Worm (Caenorhabditis elegans) whole organism, young adult: ENCODE data around the gene bgal-1.

Experiments
- B0261.1 ChIP-seq: sonication (generic microtip); optimal IDR thresholded peaks from 2 replicates; lab custom pipeline; 2016; ENCODE audit warnings: mild to moderate bottlenecking, missing genetic modification characterization, moderate library complexity, missing compliant biosample characterization
- C17E4.6 ChIP-seq: fragments of 200-800 bp; sonication (Bioruptor generic); IDR thresholded peaks from 2 replicates; pipeline ENCODE4 v1.3.6; 2022; ENCODE audit warnings: missing genetic modification reagents, missing genetic modification characterization, missing compliant biosample characterization
- F33H1.4 ChIP-seq: fragments of 200-800 bp; sonication (Bioruptor generic); IDR thresholded peaks from 2 replicates; pipeline ENCODE4 v1.3.6; 2022; ENCODE audit warnings: missing genetic modification reagents, missing genetic modification characterization, missing compliant biosample characterization
- F37B4.10 ChIP-seq: fragments of 200-800 bp; sonication (Bioruptor generic); IDR thresholded peaks from 2 replicates; pipeline ENCODE4 v1.3.6; 2022; ENCODE audit warnings: missing genetic modification characterization, missing compliant biosample characterization
- F52B5.7 ChIP-seq: sonication (generic microtip); optimal IDR thresholded peaks from 2 replicates; lab custom pipeline; 2016; ENCODE audit warnings: mild to moderate bottlenecking, missing genetic modification characterization, missing compliant biosample characterization
- F55B11.4 ChIP-seq: sonication (generic microtip); optimal IDR thresholded peaks from 2 replicates; lab custom pipeline; 2016; ENCODE audit warnings: missing compliant biosample characterization, missing genetic modification characterization, borderline replicate concordance; ENCODE audit not compliant: insufficient read depth
- F57A8.1 ChIP-seq: fragments of 200-800 bp; sonication (Bioruptor generic); optimal IDR thresholded peaks from 2 replicates; lab custom pipeline; 2018; ENCODE audit warnings: mild to moderate bottlenecking, missing genetic modification characterization, moderate library complexity, missing compliant biosample characterization
- K12H6.12 ChIP-seq: fragments of 200-800 bp; sonication (Bioruptor generic); optimal IDR thresholded peaks from 2 replicates; lab custom pipeline; 2018; ENCODE audit warnings: mild to moderate bottlenecking, missing genetic modification characterization, missing compliant biosample characterization
- Y53F4B.3 ChIP-seq: fragments of 200-800 bp; sonication (Bioruptor generic); IDR thresholded peaks from 2 replicates; pipeline ENCODE4 v1.3.6; 2022; ENCODE audit warnings: missing genetic modification reagents, missing genetic modification characterization, missing compliant biosample characterization
- Y79H2A.3 ChIP-seq: fragments of 200-800 bp; sonication (Bioruptor generic); conservative IDR thresholded peaks from 2 replicates; pipeline ENCODE4 v1.3.6; 2022; ENCODE audit warnings: missing genetic modification reagents, missing genetic modification characterization, missing compliant biosample characterization
- Y95B8A.8 ChIP-seq: fragments of 200-800 bp; sonication (Bioruptor generic); IDR thresholded peaks from 2 replicates; pipeline ENCODE4 v1.3.6; 2022; ENCODE audit warnings: missing genetic modification reagents, missing genetic modification characterization, missing compliant biosample characterization
- bed-1 ChIP-seq: fragments of 200-800 bp; sonication (Bioruptor generic); IDR thresholded peaks from 2 replicates; pipeline ENCODE4 v1.3.6; 2022; ENCODE audit warnings: missing genetic modification reagents, missing genetic modification characterization, missing compliant biosample characterization
- ccch-3 ChIP-seq: fragments of 200-800 bp; sonication (Bioruptor generic); optimal IDR thresholded peaks from 2 replicates; lab custom pipeline; 2018; ENCODE audit warnings: mild to moderate bottlenecking, missing genetic modification characterization, missing compliant biosample characterization
- cebp-1 ChIP-seq, 2 experiments: fragments of 200-800 bp in 1 of 2; sonication (Bioruptor generic) in 1 of 2; sonication (generic microtip) in 1 of 2; IDR thresholded peaks in 1 of 2; optimal IDR thresholded peaks in 1 of 2; 2 replicates each; pipeline versions ENCODE4 v1.3.6 to Lab custom; 2017 to 2022; ENCODE audit warnings: missing compliant biosample characterization in 2 of 2, missing genetic modification characterization in 2 of 2, mild to moderate bottlenecking in 1 of 2, missing genetic modification reagents in 1 of 2, moderate library complexity in 1 of 2
- cebp-2 ChIP-seq: fragments of 200-800 bp; sonication (Bioruptor generic); IDR thresholded peaks from 2 replicates; pipeline ENCODE4 v1.3.6; 2022; ENCODE audit warnings: missing genetic modification characterization, missing compliant biosample characterization
- ceh-79 ChIP-seq: sonication (generic microtip); optimal IDR thresholded peaks from 2 replicates; lab custom pipeline; 2017; ENCODE audit warnings: mild to moderate bottlenecking, missing genetic modification characterization, missing compliant biosample characterization
- chd-7 ChIP-seq: sonication (generic microtip); optimal IDR thresholded peaks from 2 replicates; lab custom pipeline; 2016; ENCODE audit warnings: mild to moderate bottlenecking, missing genetic modification characterization, moderate library complexity, missing compliant biosample characterization
- die-1 ChIP-seq: sonication (generic microtip); optimal IDR thresholded peaks from 2 replicates; lab custom pipeline; 2016; ENCODE audit warnings: missing genotype, mild to moderate bottlenecking, missing genetic modification characterization, missing compliant biosample characterization
- ekl-4 ChIP-seq: fragments of 200-800 bp; sonication (Bioruptor generic); IDR thresholded peaks from 2 replicates; pipeline ENCODE4 v1.3.6; 2022; ENCODE audit warnings: missing genetic modification reagents, missing genetic modification characterization, missing compliant biosample characterization
- hmg-1.2 ChIP-seq: fragments of 200-800 bp; sonication (Bioruptor generic); IDR thresholded peaks from 2 replicates; pipeline ENCODE4 v1.3.6; 2022; ENCODE audit warnings: missing genetic modification reagents, missing genetic modification characterization, missing compliant biosample characterization
- hmg-20 ChIP-seq: fragments of 200-800 bp; sonication (Bioruptor generic); IDR thresholded peaks from 2 replicates; pipeline ENCODE4 v1.3.6; 2022; ENCODE audit warnings: missing genetic modification reagents, missing genetic modification characterization, missing compliant biosample characterization
- lin-35 ChIP-seq, 3 experiments: fragments of 150-350 bp in 2 of 3; sonication (generic microtip) in 1 of 3; optimal IDR thresholded peaks; 2 replicates each; lab custom pipeline; 2014 to 2018; ENCODE audit warnings: missing biosample characterization in 3 of 3, missing genetic modification characterization in 3 of 3, missing genetic modification reagents in 3 of 3
- lin-54 ChIP-seq: fragments of 200-800 bp; sonication (Bioruptor generic); optimal IDR thresholded peaks from 2 replicates; lab custom pipeline; 2018; ENCODE audit warnings: mild to moderate bottlenecking, missing genetic modification characterization, missing compliant biosample characterization
- lsl-1 ChIP-seq: fragments of 200-800 bp; sonication (Bioruptor generic); optimal IDR thresholded peaks from 2 replicates; lab custom pipeline; 2018; ENCODE audit warnings: mild to moderate bottlenecking, missing genetic modification characterization, moderate library complexity, missing compliant biosample characterization
- madf-10 ChIP-seq: sonication (generic microtip); optimal IDR thresholded peaks from 2 replicates; lab custom pipeline; 2016; ENCODE audit warnings: mild to moderate bottlenecking, missing genetic modification characterization, missing compliant biosample characterization
- mcd-1 ChIP-seq: fragments of 200-800 bp; sonication (Bioruptor generic); IDR thresholded peaks from 2 replicates; pipeline ENCODE4 v1.3.6; 2022; ENCODE audit warnings: missing genetic modification reagents, missing genetic modification characterization, missing compliant biosample characterization
- mes-4 ChIP-seq: sonication (generic microtip); optimal IDR thresholded peaks from 2 replicates; lab custom pipeline; 2016; ENCODE audit warnings: missing genotype, missing genetic modification characterization, missing compliant biosample characterization
- nfya-2 ChIP-seq: fragments of 200-800 bp; sonication (Bioruptor generic); IDR thresholded peaks from 2 replicates; pipeline ENCODE4 v1.3.6; 2022; ENCODE audit warnings: missing genetic modification reagents, missing genetic modification characterization, missing compliant biosample characterization
- nhr-179 ChIP-seq: sonication (generic microtip); optimal IDR thresholded peaks from 2 replicates; lab custom pipeline; 2016; ENCODE audit warnings: mild to moderate bottlenecking, missing genetic modification characterization, missing compliant biosample characterization
- nhr-90 ChIP-seq: sonication (generic microtip); optimal IDR thresholded peaks from 2 replicates; lab custom pipeline; 2016; ENCODE audit warnings: missing genotype, mild to moderate bottlenecking, missing genetic modification characterization, missing compliant biosample characterization
- snpc-1.1 ChIP-seq: sonication (generic microtip); optimal IDR thresholded peaks from 2 replicates; lab custom pipeline; 2017; ENCODE audit warnings: missing genetic modification characterization, mild to moderate bottlenecking, missing compliant biosample characterization, antibody characterized with exemption, moderate library complexity, missing genotype, missing genetic modification reagents; ENCODE audit not compliant: insufficient read depth
- snpc-3.4 ChIP-seq: sonication (generic microtip); optimal IDR thresholded peaks from 2 replicates; lab custom pipeline; 2017; ENCODE audit warnings: missing genetic modification characterization, mild to moderate bottlenecking, missing compliant biosample characterization, antibody characterized with exemption, moderate library complexity, missing genotype, missing genetic modification reagents
- tbx-9 ChIP-seq: sonication (generic microtip); optimal IDR thresholded peaks from 2 replicates; lab custom pipeline; 2016; ENCODE audit warnings: borderline replicate concordance, missing genetic modification characterization, inconsistent platforms, missing compliant biosample characterization
- tlf-1 ChIP-seq: fragments of 200-800 bp; sonication (Bioruptor generic); optimal IDR thresholded peaks from 2 replicates; lab custom pipeline; 2018; ENCODE audit warnings: mild to moderate bottlenecking, missing genetic modification characterization, missing compliant biosample characterization
- ztf-25 ChIP-seq: fragments of 200-800 bp; sonication (Bioruptor generic); IDR thresholded peaks from 2 replicates; pipeline ENCODE4 v1.3.6; 2022; ENCODE audit warnings: missing genetic modification reagents, missing genetic modification characterization, missing compliant biosample characterization
- ztf-3 ChIP-seq: fragments of 200-800 bp; sonication (Bioruptor generic); optimal IDR thresholded peaks from 2 replicates; lab custom pipeline; 2018; ENCODE audit warnings: mild to moderate bottlenecking, missing genetic modification characterization, missing compliant biosample characterization
- ztf-6 ChIP-seq: fragments of 200-800 bp; sonication (Bioruptor generic); IDR thresholded peaks from 2 replicates; pipeline ENCODE4 v1.3.6; 2022; ENCODE audit warnings: missing genetic modification reagents, missing genetic modification characterization, missing compliant biosample characterization

Gene bgal-1

DNA sequence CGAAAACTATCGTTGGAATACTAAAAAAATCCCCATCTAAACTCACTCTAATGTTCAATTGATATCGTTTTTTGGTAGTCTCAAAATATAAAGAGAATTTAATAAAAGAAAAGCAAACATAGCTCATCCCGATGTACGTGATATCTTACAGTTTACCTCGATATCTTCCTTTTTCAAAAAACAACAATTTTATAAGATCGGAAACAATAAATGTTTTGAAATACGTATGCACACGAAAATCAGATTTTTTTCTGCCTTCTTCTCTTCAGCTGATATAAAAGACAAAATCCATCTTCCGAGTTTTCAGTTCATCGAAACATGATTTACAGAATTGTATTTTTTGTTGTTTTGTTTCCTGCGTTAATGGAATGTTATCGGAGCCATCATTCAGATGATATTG, 45.2 kb upstream of the bgal-1 start, which contains the start of gene clec-222:
clec-222 (plus strand) TSS at position 301 of the 400 bp plus-strand sequence.
- no peak for TF ChIP-seq hmg-1.2 (GFP tag; lab: Robert Waterston, UW)
- no peak for TF ChIP-seq lsl-1 (GFP tag; lab: Kevin White, UChicago)
- no peak for TF ChIP-seq cebp-1 (GFP tag; IDR thresholded peaks at IDR 0.05; lab: Robert Waterston, UW)
- TF ChIP-seq cebp-1 (tag; optimal IDR thresholded peaks at IDR 0.05; lab: Kevin White, UChicago) = no peak
- TF ChIP-seq nfya-2 = no peak
- no peak for TF ChIP-seq F57A8.1 (GFP tag; lab: Kevin White, UChicago)
- no peak for TF ChIP-seq hmg-20
- TF ChIP-seq C17E4.6 (GFP tag; lab: Robert Waterston, UW) = no peak
- no peak for TF ChIP-seq ztf-25
- TF ChIP-seq bed-1 (GFP tag; lab: Robert Waterston, UW) = no peak
- TF ChIP-seq F37B4.10 (GFP tag; lab: Robert Waterston, UW) = no peak

DNA sequence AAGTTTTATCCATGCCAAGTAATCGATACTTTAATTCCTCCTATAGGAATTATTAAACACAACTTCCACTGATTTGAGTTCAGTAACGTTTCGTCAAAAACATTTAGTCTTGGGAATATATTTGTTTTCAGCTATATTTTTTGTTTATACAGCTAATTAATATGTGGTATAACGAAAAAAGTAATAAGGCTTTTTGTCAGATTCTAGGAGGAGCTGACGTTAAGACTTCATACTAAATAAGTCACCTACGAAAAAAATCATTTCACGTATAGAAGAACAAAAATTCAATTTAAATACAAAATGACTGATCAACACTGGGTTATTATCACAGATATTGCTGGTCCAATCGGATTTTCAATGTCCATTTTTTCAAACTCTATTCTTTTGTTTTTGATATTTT, 43.0 kb upstream of the bgal-1 start, which contains the start of gene str-115:
str-115 (plus strand) TSS at position 301 of the 400 bp plus-strand sequence.
- TF ChIP-seq K12H6.12 (tag; lab: Kevin White, UChicago) (no peak), mes-4 (tag; lab: Kevin White, UChicago) (no peak), hmg-1.2 (GFP tag; lab: Robert Waterston, UW) (no peak), lin-35 (GFP tag; optimal IDR thresholded peaks at IDR 0.05; lab: Kevin White, UChicago) (no peak), F33H1.4 (GFP tag; lab: Robert Waterston, UW) (no peak), ztf-3 (GFP tag; lab: Kevin White, UChicago) (no peak), tlf-1 (GFP tag; lab: Kevin White, UChicago) (no peak), cebp-2 (no peak), lin-54 (GFP tag; lab: Kevin White, UChicago) (no peak), Y95B8A.8 (GFP tag; lab: Robert Waterston, UW) (no peak), die-1 (tag; lab: Kevin White, UChicago) (no peak), F55B11.4 (tag; lab: Kevin White, UChicago) (no peak), F52B5.7 (tag; lab: Kevin White, UChicago) (no peak), snpc-1.1 (tag; lab: Kevin White, UChicago) (no peak)

DNA sequence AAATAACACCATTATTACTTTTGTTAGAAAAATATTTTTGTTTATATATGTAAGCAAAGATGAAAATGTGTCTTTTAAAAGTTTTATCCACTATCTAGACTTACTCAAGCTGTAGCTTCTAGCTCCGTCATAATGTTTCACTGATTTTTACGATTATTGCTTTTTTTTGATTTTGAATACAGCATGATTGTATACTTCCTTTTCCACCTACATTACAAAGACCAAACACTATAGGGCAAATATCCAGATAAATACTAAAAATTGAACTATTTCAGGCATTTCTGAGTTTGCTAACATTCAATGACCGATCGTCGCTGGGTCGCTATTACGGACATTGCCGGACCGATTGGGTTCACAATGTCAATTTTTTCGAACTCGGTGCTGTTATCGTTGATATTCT, 40.9 kb upstream of the bgal-1 start, which contains the start of gene str-116:
str-116 (plus strand) TSS at position 301 of the 400 bp plus-strand sequence.
- TF ChIP-seq lsl-1 (GFP tag; lab: Kevin White, UChicago) (no peak), ccch-3 (GFP tag; lab: Kevin White, UChicago) (no peak), nhr-179 (tag; lab: Kevin White, UChicago) (no peak), madf-10 (tag; lab: Kevin White, UChicago) (no peak), tbx-9 (tag; lab: Kevin White, UChicago) (no peak), snpc-1.1 (tag; lab: Kevin White, UChicago) (no peak), mcd-1 (GFP tag; lab: Robert Waterston, UW) (no peak), snpc-3.4 (tag; lab: Kevin White, UChicago) (no peak), ceh-79 (tag; lab: Kevin White, UChicago) (no peak), B0261.1 (tag; lab: Kevin White, UChicago) (no peak), Y79H2A.3 (GFP tag; lab: Robert Waterston, UW) (no peak), ztf-6 (GFP tag; lab: Robert Waterston, UW) (no peak), ekl-4 (no peak), chd-7 (no peak), Y53F4B.3 (GFP tag; lab: Robert Waterston, UW) (no peak), nhr-90 (tag; lab: Kevin White, UChicago) (no peak)
